Worm (Caenorhabditis elegans): Measurements from ENCODE around the gene F52G3.1.

F52G3.1 gene

DNA sequence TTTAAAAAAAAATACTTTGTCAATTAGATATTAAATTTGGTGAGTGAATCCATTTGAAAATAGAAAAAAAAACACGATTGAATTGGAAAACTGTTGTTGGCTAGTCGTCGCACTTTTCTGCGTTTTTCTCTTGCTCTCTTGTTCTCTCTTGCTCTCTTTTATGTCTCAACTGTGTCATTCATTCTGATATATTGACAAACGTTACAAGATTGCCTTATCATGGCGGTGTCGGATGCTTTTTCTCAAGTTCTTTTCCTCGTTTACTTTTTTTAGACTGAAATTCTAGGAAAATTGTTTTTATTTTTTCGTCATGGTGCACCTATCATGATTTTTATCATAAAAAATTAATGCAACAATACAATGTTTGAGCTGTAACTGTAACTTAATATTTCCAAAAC lies 32.2 kb downstream of the F52G3.1 start:
- TF ChIP-seq ztf-29 (GFP tag; IDR thresholded peaks at IDR 0.05) (no peak), cog-1 (tag; optimal IDR thresholded peaks at IDR 0.05) (no peak), tab-1 (GFP tag; IDR thresholded peaks at IDR 0.05) (no peak), ztf-23 (GFP tag; IDR thresholded peaks at IDR 0.05) (no peak), ref-1 (GFP tag; conservative IDR thresholded peaks at IDR 0.05) (no peak), T22C8.4 (GFP tag; IDR thresholded peaks at IDR 0.05) (no peak), med-1 (GFP tag; optimal IDR thresholded peaks at IDR 0.05; ENCODE audit: insufficient read depth) (no peak), klf-2 (GFP tag; conservative IDR thresholded peaks at IDR 0.05) (no peak), flt-1 (GFP tag; IDR thresholded peaks at IDR 0.05) (no peak)

DNA sequence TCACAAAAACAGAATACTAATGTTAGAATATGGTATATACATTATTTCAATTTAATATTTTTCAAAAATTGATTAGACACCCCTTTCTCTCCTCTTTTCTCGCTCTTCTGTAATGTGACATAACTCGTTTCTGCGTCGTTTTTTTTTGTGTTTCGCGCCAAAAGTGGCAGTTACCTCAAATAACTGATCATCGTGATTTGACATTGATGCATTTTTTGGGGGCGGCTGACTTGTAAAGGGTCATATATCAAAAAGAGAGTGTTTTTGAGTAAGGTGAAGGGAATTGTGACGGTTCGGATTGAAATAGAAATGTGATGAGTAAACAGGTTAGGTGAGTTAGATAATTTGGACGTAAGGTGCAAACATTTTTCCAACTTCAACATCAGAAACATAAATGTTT lies 34.3 kb downstream of the F52G3.1 start:
- TF ChIP-seq ref-1 (GFP tag; conservative IDR thresholded peaks at IDR 0.05) (no peak), med-1 (GFP tag; optimal IDR thresholded peaks at IDR 0.05; ENCODE audit: insufficient read depth) (no peak), tab-1 (GFP tag; IDR thresholded peaks at IDR 0.05) (no peak), cog-1 (tag; optimal IDR thresholded peaks at IDR 0.05) (no peak), flt-1 (GFP tag; IDR thresholded peaks at IDR 0.05) (no peak), ztf-23 (GFP tag; IDR thresholded peaks at IDR 0.05) (no peak), ztf-29 (GFP tag; IDR thresholded peaks at IDR 0.05) (no peak)

- TF ChIP-seq T22C8.4 (GFP tag; IDR thresholded peaks at IDR 0.05): no peak
- TF ChIP-seq ztf-29 (GFP tag; IDR thresholded peaks at IDR 0.05): no peak
- TF ChIP-seq ref-1 (GFP tag; conservative IDR thresholded peaks at IDR 0.05): no peak
- no peak for TF ChIP-seq cog-1 (tag; optimal IDR thresholded peaks at IDR 0.05)
- no peak for TF ChIP-seq ztf-23 (GFP tag; IDR thresholded peaks at IDR 0.05)
- TF ChIP-seq tab-1 (GFP tag; IDR thresholded peaks at IDR 0.05): no peak
- no peak for TF ChIP-seq med-1 (GFP tag; optimal IDR thresholded peaks at IDR 0.05; ENCODE audit: insufficient read depth)
Observed at ce11 chrX:16998981-16999380, 35.3 kb downstream of the F52G3.1 start.

- no peak for TF ChIP-seq ztf-29 (GFP tag; IDR thresholded peaks at IDR 0.05)
- peak; percentile 62; the same call in 1 of the 2 replicates for TF ChIP-seq ztf-23 (GFP tag; IDR thresholded peaks at IDR 0.05)
Observed at ce11 chrX:16999649-17000048, 36.0 kb downstream of the F52G3.1 start.

ce11 chrX:17002149-17002548 lies 38.5 kb downstream of the F52G3.1 start:
- TF ChIP-seq ztf-23 (GFP tag; IDR thresholded peaks at IDR 0.05) (no peak), cog-1 (tag; optimal IDR thresholded peaks at IDR 0.05) (no peak)

ce11 chrX:17003473-17004123 lies 39.9 kb downstream of the F52G3.1 start:
- TF ChIP-seq klf-2 (GFP tag; conservative IDR thresholded peaks at IDR 0.05): no peak
- no peak for TF ChIP-seq tab-1 (GFP tag; IDR thresholded peaks at IDR 0.05)
- no peak for TF ChIP-seq T22C8.4 (GFP tag; IDR thresholded peaks at IDR 0.05)
- no peak for TF ChIP-seq med-1 (GFP tag; optimal IDR thresholded peaks at IDR 0.05; ENCODE audit: insufficient read depth)
- TF ChIP-seq flt-1 (GFP tag; IDR thresholded peaks at IDR 0.05): no peak
- no peak for TF ChIP-seq cog-1 (tag; optimal IDR thresholded peaks at IDR 0.05)
- TF ChIP-seq ztf-23 (GFP tag; IDR thresholded peaks at IDR 0.05): no peak
- no peak for TF ChIP-seq ztf-29 (GFP tag; IDR thresholded peaks at IDR 0.05)
- no peak for TF ChIP-seq ref-1 (GFP tag; conservative IDR thresholded peaks at IDR 0.05)

DNA sequence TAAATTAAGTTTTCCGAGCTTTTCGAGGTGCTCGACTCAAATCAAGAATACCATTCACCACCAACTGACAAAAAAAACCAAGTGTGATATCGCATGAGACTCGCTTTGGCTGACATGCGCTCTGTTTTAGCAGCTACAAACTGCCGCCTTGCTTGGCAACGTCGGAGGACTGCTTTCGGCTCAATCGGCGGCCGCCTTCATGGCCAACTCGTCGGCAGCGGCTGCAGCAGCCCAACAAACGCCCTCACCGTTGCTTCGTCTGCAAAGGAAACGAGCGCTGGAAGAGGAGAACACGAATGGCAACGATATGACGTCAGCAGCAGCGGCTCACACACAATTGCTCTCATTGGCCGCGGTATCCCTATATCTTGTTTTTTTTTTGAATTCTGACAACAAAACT lies 43.2 kb downstream of the F52G3.1 start:
- no peak for TF ChIP-seq tab-1 (GFP tag; IDR thresholded peaks at IDR 0.05)
- no peak for TF ChIP-seq ztf-23 (GFP tag; IDR thresholded peaks at IDR 0.05)
- no peak for TF ChIP-seq flt-1 (GFP tag; IDR thresholded peaks at IDR 0.05)
- TF ChIP-seq ztf-29 (GFP tag; IDR thresholded peaks at IDR 0.05): no peak
- TF ChIP-seq klf-2 (GFP tag; conservative IDR thresholded peaks at IDR 0.05): no peak
- no peak for TF ChIP-seq cog-1 (tag; optimal IDR thresholded peaks at IDR 0.05)
- TF ChIP-seq T22C8.4 (GFP tag; IDR thresholded peaks at IDR 0.05): no peak
- no peak for TF ChIP-seq ref-1 (GFP tag; conservative IDR thresholded peaks at IDR 0.05)
- no peak for TF ChIP-seq med-1 (GFP tag; optimal IDR thresholded peaks at IDR 0.05; ENCODE audit: insufficient read depth)

- TF ChIP-seq klf-2 (GFP tag; conservative IDR thresholded peaks at IDR 0.05) (no peak), tab-1 (GFP tag; IDR thresholded peaks at IDR 0.05) (no peak), ref-1 (GFP tag; conservative IDR thresholded peaks at IDR 0.05) (no peak), med-1 (GFP tag; optimal IDR thresholded peaks at IDR 0.05; ENCODE audit: insufficient read depth) (no peak), cog-1 (tag; optimal IDR thresholded peaks at IDR 0.05) (no peak), ztf-29 (GFP tag; IDR thresholded peaks at IDR 0.05) (no peak), T22C8.4 (GFP tag; IDR thresholded peaks at IDR 0.05) (no peak), flt-1 (GFP tag; IDR thresholded peaks at IDR 0.05) (no peak), ztf-23 (GFP tag; IDR thresholded peaks at IDR 0.05) (no peak)
Observed at ce11 chrX:17013162-17013561, 49.5 kb downstream of the F52G3.1 start, which contains the start of gene F35B3.3. F35B3.3 (plus strand) TSS chrX:17013462.

DNA sequence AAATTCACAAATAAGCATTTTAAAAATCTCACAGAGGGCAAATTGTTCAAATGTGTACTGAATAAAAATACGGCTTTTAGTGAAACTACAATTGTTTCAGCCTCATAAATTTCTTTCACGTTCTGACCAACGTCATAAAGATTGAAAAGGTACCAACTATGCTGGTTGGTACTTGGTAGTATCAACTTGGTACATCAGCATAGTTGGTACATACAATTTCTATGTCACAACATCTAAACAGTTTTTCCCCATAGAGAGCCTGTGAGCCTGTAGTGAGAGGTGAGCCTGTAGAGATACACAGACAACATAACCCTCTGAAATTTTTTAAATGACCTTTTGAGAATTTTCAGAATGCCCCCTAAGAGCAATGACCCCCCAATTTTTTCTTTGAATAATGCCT lies 55.4 kb downstream of the F52G3.1 start:
- TF ChIP-seq cog-1 (tag; optimal IDR thresholded peaks at IDR 0.05) (no peak), T22C8.4 (GFP tag; IDR thresholded peaks at IDR 0.05) (no peak), ref-1 (GFP tag; conservative IDR thresholded peaks at IDR 0.05) (no peak), tab-1 (GFP tag; IDR thresholded peaks at IDR 0.05) (no peak), ztf-29 (GFP tag; IDR thresholded peaks at IDR 0.05) (no peak), ztf-23 (GFP tag; IDR thresholded peaks at IDR 0.05) (no peak), flt-1 (GFP tag; IDR thresholded peaks at IDR 0.05) (no peak), klf-2 (GFP tag; conservative IDR thresholded peaks at IDR 0.05) (no peak), med-1 (GFP tag; optimal IDR thresholded peaks at IDR 0.05; ENCODE audit: insufficient read depth) (no peak)

ce11 chrX:17020858-17021257 lies 57.2 kb downstream of the F52G3.1 start, which contains the start of gene F35B3.4:
F35B3.4 (minus strand) TSS chrX:17020958.
- TF ChIP-seq cog-1 (tag; optimal IDR thresholded peaks at IDR 0.05) (no peak), med-1 (GFP tag; optimal IDR thresholded peaks at IDR 0.05; ENCODE audit: insufficient read depth) (no peak), ztf-23 (GFP tag; IDR thresholded peaks at IDR 0.05) (no peak), ref-1 (GFP tag; conservative IDR thresholded peaks at IDR 0.05) (no peak), tab-1 (GFP tag; IDR thresholded peaks at IDR 0.05) (no peak), flt-1 (GFP tag; IDR thresholded peaks at IDR 0.05) (no peak), ztf-29 (GFP tag; IDR thresholded peaks at IDR 0.05) (no peak), klf-2 (GFP tag; conservative IDR thresholded peaks at IDR 0.05) (no peak), T22C8.4 (GFP tag; IDR thresholded peaks at IDR 0.05) (no peak)
